Worm (Caenorhabditis elegans) whole organism, L4/young adult: ENCODE data around the gene D1025.1.

Experiments
- W03F9.2 ChIP-seq: fragments of 150-350 bp; optimal IDR thresholded peaks from 2 replicates; lab custom pipeline; 2014; ENCODE audit warnings: missing biosample characterization, missing genetic modification characterization
- dao-5 ChIP-seq: sonication (generic microtip); optimal IDR thresholded peaks from 2 replicates; lab custom pipeline; 2016; ENCODE audit warnings: missing genotype, missing genetic modification characterization, moderate library complexity, missing compliant biosample characterization
- him-1 ChIP-seq: sonication (generic microtip); optimal IDR thresholded peaks from 2 replicates; lab custom pipeline; 2016; ENCODE audit warnings: missing genotype, missing genetic modification reagents, missing genetic modification characterization, missing compliant biosample characterization

The D1025.1 gene

DNA sequence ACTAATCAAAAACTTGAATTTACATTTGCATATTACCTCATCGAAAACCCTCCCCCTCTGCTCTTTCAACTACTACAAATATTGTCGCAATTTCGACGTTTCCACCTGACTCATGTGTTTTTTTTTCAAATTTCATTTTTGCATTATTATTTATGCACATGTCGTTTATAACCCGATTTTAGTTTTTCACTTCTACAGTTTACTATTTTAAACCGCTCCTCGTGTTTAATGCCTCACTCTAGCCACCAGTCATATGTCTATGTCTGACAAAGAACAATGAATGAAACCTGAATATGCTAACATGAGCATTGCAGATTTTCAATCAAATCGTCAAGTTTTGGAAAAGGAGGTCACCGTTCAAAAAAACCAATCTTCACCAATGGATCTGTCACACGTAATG lies 13.6 kb downstream of the D1025.1 start, which contains the start of gene T24C2.5:
T24C2.5 (plus strand) TSS at position 301 of the 400 bp plus-strand sequence.
- TF ChIP-seq W03F9.2 = no peak
- no peak for TF ChIP-seq him-1 (tag; lab: Kevin White, UChicago)
- TF ChIP-seq dao-5 (tag; lab: Kevin White, UChicago) = no peak

DNA sequence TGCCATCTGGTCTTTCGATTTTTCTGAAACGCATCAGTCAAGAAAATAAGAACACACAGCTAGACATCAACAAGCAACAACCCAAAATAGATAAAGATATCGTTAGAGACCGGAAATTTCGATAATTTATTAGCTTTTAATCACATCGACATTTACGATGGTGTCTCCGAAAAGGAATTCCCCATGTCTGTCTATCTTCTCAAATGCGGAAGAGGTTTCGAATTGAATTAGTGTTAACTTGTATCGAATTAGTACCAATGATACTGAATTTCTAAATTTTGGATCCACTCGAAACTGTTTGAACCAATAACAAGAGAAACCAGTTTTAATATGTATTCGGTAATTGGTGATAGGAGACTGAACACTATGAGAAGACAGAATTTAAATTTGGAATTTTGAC lies 14.0 kb downstream of the D1025.1 start:
- no peak for TF ChIP-seq him-1 (tag; lab: Kevin White, UChicago)
- no peak for TF ChIP-seq dao-5 (tag; lab: Kevin White, UChicago)
- TF ChIP-seq W03F9.2 = no peak

DNA sequence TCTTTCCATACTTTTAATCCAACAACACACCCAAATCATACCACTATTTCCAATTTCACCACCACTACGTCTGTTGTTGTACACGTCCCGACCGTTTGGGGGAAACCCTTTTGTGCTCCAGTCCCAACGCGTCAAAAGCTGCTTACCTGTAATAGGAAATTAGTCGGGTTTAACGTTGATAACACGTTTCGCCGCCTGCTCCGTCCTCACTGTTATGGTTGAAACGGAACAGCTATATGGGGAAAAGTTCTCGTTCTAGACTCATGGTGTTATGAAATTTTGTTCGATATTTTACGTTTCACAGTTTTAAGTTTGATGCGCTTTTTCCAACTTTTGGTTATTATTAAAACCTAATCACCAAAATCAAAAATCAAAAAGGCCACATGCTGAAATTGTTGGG lies 15.3 kb downstream of the D1025.1 start:
- TF ChIP-seq W03F9.2 (no peak), dao-5 (tag; lab: Kevin White, UChicago) (no peak), him-1 (tag; lab: Kevin White, UChicago) (no peak)

DNA sequence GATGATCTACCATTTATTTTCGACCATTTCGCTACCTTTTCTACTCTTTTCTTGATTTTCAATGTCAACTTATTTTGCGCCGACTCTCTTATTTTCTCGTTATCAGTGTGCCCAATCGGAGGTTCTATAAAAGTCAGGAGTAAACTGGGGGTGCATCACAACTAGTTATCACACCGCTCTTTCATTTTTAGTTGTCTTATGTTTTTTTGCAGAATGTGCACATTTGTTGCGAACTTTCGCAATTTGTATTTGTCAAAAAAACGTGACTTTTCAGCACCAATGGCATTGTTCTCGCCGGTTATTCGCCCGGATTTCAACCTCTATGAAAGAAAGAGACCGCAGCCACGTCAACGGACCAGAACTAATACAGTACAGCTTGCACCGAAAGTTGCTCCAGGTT lies 17.1 kb downstream of the D1025.1 start:
- TF ChIP-seq dao-5 (tag; lab: Kevin White, UChicago) (no peak), him-1 (tag; lab: Kevin White, UChicago) (no peak), W03F9.2 (no peak)

DNA sequence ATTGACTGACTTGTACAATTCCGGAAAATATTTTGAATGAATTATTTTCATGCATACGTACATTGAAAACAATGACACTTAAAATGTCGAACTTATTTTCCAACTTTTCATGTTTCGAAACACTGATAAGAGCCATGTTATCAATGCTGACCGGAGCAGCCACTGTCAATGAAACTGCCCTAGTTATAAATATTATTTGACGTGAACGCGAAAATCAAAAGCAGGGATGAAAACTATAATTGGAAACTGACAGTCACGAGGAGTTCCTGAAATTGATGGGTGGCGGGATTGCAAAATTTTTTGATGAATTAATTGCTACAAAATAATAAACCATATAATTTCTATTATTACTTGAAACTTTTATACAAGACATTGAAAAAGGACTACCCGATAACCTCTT lies 18.9 kb downstream of the D1025.1 start:
- TF ChIP-seq W03F9.2 (no peak), him-1 (tag; lab: Kevin White, UChicago) (no peak), dao-5 (tag; lab: Kevin White, UChicago) (no peak)

DNA sequence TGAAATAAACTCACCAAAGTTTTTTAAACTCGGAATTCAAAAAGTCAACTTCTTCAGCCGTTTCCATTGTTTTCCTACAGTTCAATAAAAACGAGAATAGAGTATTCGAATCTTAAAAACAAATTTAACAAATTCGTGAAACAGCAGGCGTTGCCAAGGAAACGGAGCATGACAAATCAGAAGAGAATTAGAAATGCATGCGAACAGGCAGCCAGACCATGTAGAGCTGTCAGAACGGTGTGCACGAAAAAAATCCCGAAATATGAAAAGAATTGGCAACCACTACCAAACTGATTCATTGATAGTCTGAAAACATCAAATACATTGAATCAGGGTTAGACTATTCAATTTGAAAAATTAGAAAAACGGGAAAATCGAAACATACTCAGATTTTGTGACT lies 21.4 kb downstream of the D1025.1 start, which contains the start of gene fbxa-81:
fbxa-81 (minus strand) TSS at position 101 of the 400 bp plus-strand sequence.
- TF ChIP-seq him-1 (tag; lab: Kevin White, UChicago) = no peak
- TF ChIP-seq W03F9.2 = no peak
- TF ChIP-seq dao-5 (tag; lab: Kevin White, UChicago) = no peak

DNA sequence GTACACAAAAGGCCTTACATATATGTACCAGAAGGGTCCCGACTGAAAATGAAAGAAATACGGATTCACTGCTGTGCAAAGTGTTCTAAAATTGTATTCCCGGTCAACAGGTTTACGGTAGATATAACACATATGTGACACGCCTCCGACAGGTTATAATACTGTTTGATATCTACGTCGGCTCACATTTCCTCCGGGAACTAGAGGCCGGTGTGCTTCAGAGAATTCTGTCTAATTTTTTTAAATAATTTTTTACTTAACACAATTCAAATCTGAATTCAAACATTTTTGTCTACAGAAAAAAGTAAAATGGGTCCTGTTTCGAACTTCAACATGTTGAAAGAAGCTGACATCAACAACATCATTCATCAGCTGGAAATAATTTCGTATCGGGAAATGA lies 22.7 kb downstream of the D1025.1 start, which contains the start of gene T24C2.3:
T24C2.3 (plus strand) TSS at position 301 of the 400 bp plus-strand sequence.
- no peak for TF ChIP-seq dao-5 (tag; lab: Kevin White, UChicago)
- no peak for TF ChIP-seq him-1 (tag; lab: Kevin White, UChicago)
- TF ChIP-seq W03F9.2 = no peak

DNA sequence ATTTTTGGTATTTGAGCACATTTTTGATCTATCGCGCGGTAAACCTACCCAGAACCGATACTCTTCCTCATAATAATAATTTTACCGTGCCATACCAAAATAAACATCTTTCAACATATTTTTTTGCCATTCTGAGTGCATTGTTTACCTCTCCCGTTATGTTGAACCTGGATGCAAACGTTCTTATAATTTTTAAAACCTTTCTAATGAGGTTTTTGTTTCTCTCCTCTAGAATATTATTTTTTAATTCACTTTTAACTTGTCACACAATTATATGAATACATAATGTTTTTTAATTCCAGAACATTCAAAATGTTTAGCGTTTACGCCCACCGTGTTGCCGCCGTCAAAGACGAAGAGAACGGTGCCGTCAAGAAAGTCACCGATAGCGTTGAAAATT lies 25.0 kb downstream of the D1025.1 start, which contains the start of gene enri-2:
enri-2 (plus strand) TSS at position 301 of the 400 bp plus-strand sequence.
- no peak for TF ChIP-seq dao-5 (tag; lab: Kevin White, UChicago)

DNA sequence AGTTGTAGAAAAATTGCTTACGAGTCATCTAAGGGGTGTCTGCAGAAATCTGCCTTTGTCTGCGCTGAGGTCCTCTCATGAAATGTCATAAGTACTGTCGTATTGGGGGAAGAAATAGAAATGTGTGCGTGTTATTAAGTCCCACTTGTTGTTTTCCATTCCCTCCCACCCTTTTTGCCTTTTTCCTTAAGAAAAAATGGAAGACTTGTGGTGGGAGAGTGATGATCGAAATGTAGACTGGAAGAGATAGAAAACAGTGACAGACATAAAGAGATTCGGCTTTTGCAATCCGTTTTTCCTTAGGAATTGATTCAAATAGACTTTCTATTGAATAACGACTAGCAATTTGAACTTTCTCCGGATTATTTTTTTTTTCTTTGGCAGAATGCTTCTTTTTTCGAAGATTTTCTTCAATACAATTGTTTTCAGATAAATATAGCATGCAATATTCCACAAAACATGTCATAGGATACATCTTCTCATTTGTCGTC lies 29.2 kb downstream of the D1025.1 start, which contains the start of gene ram-5:
ram-5 (plus strand) TSS at position 441 of the 491 bp plus-strand sequence.
- TF ChIP-seq W03F9.2 (no peak), dao-5 (tag; lab: Kevin White, UChicago) (no peak), him-1 (tag; lab: Kevin White, UChicago) (no peak)

DNA sequence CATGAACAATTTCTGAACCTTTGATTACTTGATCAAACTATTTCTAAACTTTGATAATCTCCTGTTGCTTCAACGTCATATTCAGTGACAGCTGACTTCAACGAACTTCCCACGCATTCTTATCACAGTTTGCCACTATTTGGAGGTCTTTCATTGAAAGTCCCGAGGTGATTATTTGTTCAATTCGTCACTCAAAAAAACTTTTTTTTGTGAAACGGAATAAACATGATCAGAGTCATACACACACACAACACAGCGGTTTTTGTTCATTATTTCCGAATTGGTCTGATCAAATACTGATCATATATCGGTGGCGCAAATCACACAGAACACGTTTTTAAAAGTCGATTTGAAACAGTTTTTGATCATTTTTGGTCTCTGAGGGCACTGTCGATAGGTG lies 35.8 kb downstream of the D1025.1 start:
- no peak for TF ChIP-seq W03F9.2
- TF ChIP-seq him-1 (tag; lab: Kevin White, UChicago) = no peak
- no peak for TF ChIP-seq dao-5 (tag; lab: Kevin White, UChicago)

DNA sequence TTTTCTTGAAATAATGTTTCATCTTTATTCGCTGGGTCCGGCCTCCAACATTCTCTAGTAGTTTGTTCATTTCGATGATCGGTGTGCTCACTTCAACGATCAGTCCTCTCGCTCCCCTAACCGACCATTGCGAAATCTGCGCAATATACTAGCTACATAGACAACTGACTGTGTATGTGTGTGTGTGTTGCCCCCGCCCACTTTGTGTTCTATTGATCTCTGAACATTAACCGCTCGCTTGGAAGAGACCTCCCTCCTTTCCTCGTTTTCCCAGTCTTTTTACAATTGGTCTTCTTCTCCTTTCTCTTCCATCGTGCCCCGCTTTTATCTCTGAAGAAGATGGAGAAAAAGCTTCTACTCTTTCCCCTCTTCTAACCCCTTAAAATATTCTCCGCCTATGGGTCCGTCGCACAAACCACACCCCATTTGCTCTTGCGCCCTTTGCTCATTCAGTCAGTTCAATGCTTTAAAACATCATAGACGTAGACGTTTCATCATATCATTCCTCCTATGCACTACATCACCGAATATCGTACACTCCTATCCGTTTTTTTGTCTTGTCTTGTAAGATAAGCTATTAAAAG lies 36.9 kb downstream of the D1025.1 start:
- TF ChIP-seq dao-5 (tag; lab: Kevin White, UChicago) (no peak), W03F9.2 (no peak), him-1 (tag; lab: Kevin White, UChicago) (no peak)

DNA sequence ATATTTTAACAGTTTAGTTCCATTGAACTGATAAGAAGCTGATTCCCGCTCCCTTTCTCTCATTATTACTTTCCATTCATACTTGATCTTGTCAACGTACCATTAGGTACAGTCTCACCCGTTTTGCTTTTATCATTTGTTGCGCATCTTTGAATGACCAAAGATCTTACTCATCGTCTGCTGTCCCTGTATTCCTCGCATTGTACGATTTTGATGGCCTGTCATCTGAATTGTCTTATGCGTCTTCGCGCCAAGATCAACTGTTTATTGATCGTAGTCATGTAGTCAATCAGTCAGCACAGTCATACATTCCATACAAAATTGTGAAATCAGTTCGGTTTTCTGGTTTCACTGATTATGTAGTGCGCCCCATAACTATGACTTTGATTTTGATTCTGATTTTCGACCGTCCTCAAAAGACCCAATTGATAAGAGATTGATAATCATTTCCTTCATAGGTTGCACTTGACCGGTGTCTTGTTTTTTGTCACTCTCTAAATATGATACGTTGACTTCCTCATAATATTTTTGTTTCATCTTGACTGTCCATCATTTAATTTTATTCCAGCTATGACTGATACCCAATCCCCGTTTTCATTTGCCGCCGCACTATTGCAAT lies 37.5 kb downstream of the D1025.1 start, which contains the start of gene nhr-3:
nhr-3 (plus strand) TSS at position 569 of the 619 bp plus-strand sequence.
- TF ChIP-seq him-1 (tag; lab: Kevin White, UChicago) = no peak
- TF ChIP-seq dao-5 (tag; lab: Kevin White, UChicago) = no peak
- no peak for TF ChIP-seq W03F9.2

DNA sequence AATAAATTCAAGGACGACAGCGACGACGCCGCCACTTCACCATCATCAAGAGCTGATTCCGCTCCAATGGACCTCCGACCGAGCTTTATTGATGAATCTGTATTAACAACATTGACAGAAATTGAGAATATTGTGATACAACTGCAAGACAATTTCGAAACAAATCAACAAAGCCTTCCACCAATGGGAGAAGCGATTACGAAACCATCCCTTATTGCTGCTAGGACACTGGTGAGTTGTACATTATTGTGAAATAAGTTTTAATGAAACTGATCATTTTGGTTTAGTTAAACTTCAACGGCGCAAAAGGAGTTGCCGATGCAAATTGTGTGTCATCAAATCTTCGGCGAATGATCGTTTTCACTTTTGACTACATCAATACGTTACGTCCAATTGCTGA lies 38.5 kb downstream of the D1025.1 start:
- no peak for TF ChIP-seq W03F9.2
- TF ChIP-seq dao-5 (tag; lab: Kevin White, UChicago) = no peak
- no peak for TF ChIP-seq him-1 (tag; lab: Kevin White, UChicago)
